Fruit fly (Drosophila melanogaster) whole organism, embryonic: ENCODE measurements around the gene CG15282.

Source experiments
- Aef1 ChIP-seq: fragments of 200-800 bp; sonication (Bioruptor generic); IDR thresholded peaks from 3 replicates; pipeline ENCODE4 v1.3.6; 2022; ENCODE audit warnings: missing biosample characterization, missing genetic modification characterization
- Atf3 ChIP-seq: fragments of 200-800 bp; sonication (Bioruptor generic); optimal IDR thresholded peaks from 3 replicates; lab custom pipeline; 2016; ENCODE audit warnings: missing biosample characterization, missing genetic modification characterization
- Bgb ChIP-seq: fragments of 200-800 bp; sonication (Bioruptor generic); IDR thresholded peaks from 2 replicates; pipeline ENCODE4 v1.3.6; 2022; ENCODE audit warnings: missing biosample characterization, missing genetic modification characterization; ENCODE audit not compliant: partially characterized antibody
- CG10321 ChIP-seq: fragments of 200-800 bp; sonication (Bioruptor generic); IDR thresholded peaks from 2 replicates; pipeline ENCODE4 v1.3.6; 2022; ENCODE audit warnings: missing biosample characterization, missing genetic modification characterization
- CG12219 ChIP-seq: fragments of 200-800 bp; sonication (Bioruptor generic); optimal IDR thresholded peaks from 3 replicates; lab custom pipeline; 2018; ENCODE audit warnings: missing biosample characterization, mild to moderate bottlenecking, missing genetic modification characterization
- CG15269 ChIP-seq: fragments of 200-800 bp; sonication (Bioruptor generic); optimal IDR thresholded peaks from 2 replicates; lab custom pipeline; 2018; ENCODE audit warnings: missing biosample characterization, mild to moderate bottlenecking, missing genetic modification characterization, moderate library complexity
- CG2712 ChIP-seq: fragments of 200-800 bp; optimal IDR thresholded peaks from 3 replicates; lab custom pipeline; 2019; ENCODE audit warnings: missing biosample characterization, mild to moderate bottlenecking, missing genetic modification characterization, moderate library complexity
- CG3065 ChIP-seq: fragments of 200-800 bp; sonication (Bioruptor generic); optimal IDR thresholded peaks from 2 replicates; lab custom pipeline; 2016; ENCODE audit warnings: missing biosample characterization, missing genetic modification characterization
- CG33557 ChIP-seq: fragments of 200-800 bp; sonication (Bioruptor generic); optimal IDR thresholded peaks from 2 replicates; lab custom pipeline; 2019; ENCODE audit warnings: missing biosample characterization, mild to moderate bottlenecking, missing genetic modification characterization, moderate library complexity
- CG4360 ChIP-seq: fragments of 200-800 bp; sonication (Bioruptor generic); IDR thresholded peaks from 2 replicates; pipeline ENCODE4 v1.3.6; 2022; ENCODE audit warnings: missing biosample characterization, missing genetic modification characterization
- CG6254 ChIP-seq: fragments of 200-800 bp; sonication (Bioruptor generic); optimal IDR thresholded peaks from 3 replicates; lab custom pipeline; 2017; ENCODE audit warnings: mild to moderate bottlenecking, missing biosample characterization, missing genetic modification reagents, missing genetic modification characterization
- CG6791 ChIP-seq: fragments of 200-800 bp; sonication (Bioruptor generic); IDR thresholded peaks from 3 replicates; pipeline ENCODE4 v1.3.6; 2022; ENCODE audit warnings: missing biosample characterization, missing genetic modification characterization; ENCODE audit not compliant: partially characterized antibody
- CG8290 ChIP-seq, 3 experiments: fragments of 200-800 bp; sonication (Bioruptor generic); optimal IDR thresholded peaks; 2 replicates each; lab custom pipeline; 2016 to 2019; ENCODE audit warnings: missing biosample characterization in 3 of 3, missing genetic modification characterization in 3 of 3, mild to moderate bottlenecking in 2 of 3, moderate library complexity in 1 of 3
- CG8359 ChIP-seq: fragments of 200-800 bp; sonication (Bioruptor generic); optimal IDR thresholded peaks from 2 replicates; lab custom pipeline; 2017; ENCODE audit warnings: missing biosample characterization, mild to moderate bottlenecking, missing genetic modification characterization, borderline replicate concordance
- CG9215 ChIP-seq: fragments of 200-800 bp; sonication (Bioruptor generic); IDR thresholded peaks from 2 replicates; pipeline ENCODE4 v1.3.6; 2022; ENCODE audit warnings: missing biosample characterization, missing genetic modification characterization
- CG9817 ChIP-seq: fragments of 200-800 bp; sonication (Bioruptor generic); optimal IDR thresholded peaks from 2 replicates; lab custom pipeline; 2018; ENCODE audit warnings: missing biosample characterization, mild to moderate bottlenecking, missing genetic modification characterization, moderate library complexity
- D ChIP-seq, 2 experiments: fragments of 200-800 bp in 1 of 2; fragments of >200 bp in 1 of 2; sonication (Bioruptor generic) in 1 of 2; optimal IDR thresholded peaks; 2 replicates in 1 of 2; 3 replicates in 1 of 2; lab custom pipeline; 2017; ENCODE audit warnings: mild to moderate bottlenecking in 1 of 2, missing biosample characterization in 1 of 2, missing genetic modification characterization in 1 of 2, missing genetic modification reagents in 1 of 2
- Doc3 ChIP-seq: fragments of 200-800 bp; sonication (Bioruptor generic); IDR thresholded peaks from 3 replicates; pipeline ENCODE4 v1.3.6; 2022; ENCODE audit warnings: missing biosample characterization, missing genetic modification characterization; ENCODE audit not compliant: partially characterized antibody
- Elba2 ChIP-seq: fragments of 200-800 bp; sonication (Bioruptor generic); optimal IDR thresholded peaks from 3 replicates; lab custom pipeline; 2016; ENCODE audit warnings: missing biosample characterization, missing genetic modification characterization
- HLHmδ ChIP-seq: fragments of 200-800 bp; sonication (Bioruptor generic); optimal IDR thresholded peaks from 2 replicates; lab custom pipeline; 2018; ENCODE audit warnings: missing biosample characterization, mild to moderate bottlenecking, missing genetic modification characterization, moderate library complexity
- Lpt ChIP-seq: fragments of >200 bp; optimal IDR thresholded peaks from 2 replicates; lab custom pipeline; 2018; ENCODE audit warnings: missing biosample characterization, missing genetic modification characterization
- Meics ChIP-seq: fragments of 200-800 bp; sonication (Bioruptor generic); optimal IDR thresholded peaks from 2 replicates; lab custom pipeline; 2017; ENCODE audit warnings: missing biosample characterization, mild to moderate bottlenecking, missing genetic modification characterization
- Neu2 ChIP-seq: fragments of 200-800 bp; sonication (Bioruptor generic); optimal IDR thresholded peaks from 3 replicates; lab custom pipeline; 2016; ENCODE audit warnings: missing biosample characterization, missing genetic modification characterization, borderline replicate concordance
- Side ChIP-seq: fragments of 200-800 bp; sonication (Bioruptor generic); optimal IDR thresholded peaks from 2 replicates; lab custom pipeline; 2016; ENCODE audit warnings: missing biosample characterization, missing genetic modification characterization
- Six4 ChIP-seq: fragments of 200-800 bp; sonication (Bioruptor generic); optimal IDR thresholded peaks from 2 replicates; lab custom pipeline; 2016; ENCODE audit warnings: missing biosample characterization, missing genetic modification characterization
- Trl ChIP-seq, 3 experiments: fragments of >200 bp in 2 of 3; fragments of 200-800 bp in 1 of 3; sonication (Bioruptor generic) in 1 of 3; optimal IDR thresholded peaks; 2 replicates in 1 of 3; 3 replicates in 2 of 3; lab custom pipeline; 2016 to 2017; ENCODE audit warnings: missing biosample characterization in 1 of 3, missing genetic modification characterization in 1 of 3
- YL-1 ChIP-seq: fragments of 200-800 bp; sonication (Bioruptor generic); optimal IDR thresholded peaks from 3 replicates; lab custom pipeline; 2017; ENCODE audit warnings: missing biosample characterization, mild to moderate bottlenecking, missing genetic modification characterization
- cato ChIP-seq: fragments of 200-800 bp; sonication (Bioruptor generic); optimal IDR thresholded peaks from 2 replicates; lab custom pipeline; 2016; ENCODE audit warnings: missing biosample characterization, missing genetic modification characterization, borderline replicate concordance
- crc ChIP-seq: fragments of 200-800 bp; sonication (Bioruptor generic); optimal IDR thresholded peaks from 2 replicates; lab custom pipeline; 2016; ENCODE audit warnings: missing biosample characterization, missing genetic modification characterization
- disco-r ChIP-seq: fragments of 200-800 bp; sonication (Bioruptor generic); optimal IDR thresholded peaks from 2 replicates; lab custom pipeline; 2016; ENCODE audit warnings: missing biosample characterization, missing genetic modification characterization
- ems ChIP-seq: fragments of 200-800 bp; sonication (Bioruptor generic); optimal IDR thresholded peaks from 3 replicates; lab custom pipeline; 2016; ENCODE audit warnings: missing biosample characterization, missing genetic modification characterization
- eve ChIP-seq, 2 experiments: fragments of >200 bp; optimal IDR thresholded peaks; 2 replicates each; lab custom pipeline; 2017; ENCODE audit warnings: missing biosample characterization in 2 of 2, missing genetic modification characterization in 2 of 2
- fd64A ChIP-seq: fragments of 200-800 bp; sonication (Bioruptor generic); optimal IDR thresholded peaks from 3 replicates; lab custom pipeline; 2018; ENCODE audit warnings: missing biosample characterization, mild to moderate bottlenecking, missing genetic modification characterization
- fu2 ChIP-seq: fragments of 200-800 bp; sonication (Bioruptor generic); optimal IDR thresholded peaks from 2 replicates; lab custom pipeline; 2016; ENCODE audit warnings: missing biosample characterization, missing genetic modification characterization
- kni ChIP-seq: fragments of 200-800 bp; sonication (Bioruptor generic); optimal IDR thresholded peaks from 3 replicates; lab custom pipeline; 2017; ENCODE audit warnings: mild to moderate bottlenecking, missing biosample characterization, missing genetic modification reagents, missing genetic modification characterization
- maf-S ChIP-seq: fragments of 200-800 bp; sonication (Bioruptor generic); optimal IDR thresholded peaks from 2 replicates; lab custom pipeline; 2016; ENCODE audit warnings: missing biosample characterization, missing genetic modification characterization
- org-1 ChIP-seq: fragments of 200-800 bp; sonication (Bioruptor generic); optimal IDR thresholded peaks from 2 replicates; lab custom pipeline; 2017; ENCODE audit warnings: missing biosample characterization, missing genetic modification characterization
- prd ChIP-seq, 3 experiments: fragments of >200 bp in 2 of 3; fragments of 200-800 bp in 1 of 3; sonication (Bioruptor generic) in 1 of 3; optimal IDR thresholded peaks in 2 of 3; IDR thresholded peaks in 1 of 3; 2 replicates in 2 of 3; 3 replicates in 1 of 3; pipeline versions ENCODE4 v1.3.6 to Lab custom; 2017 to 2022; ENCODE audit warnings: missing biosample characterization in 1 of 3, missing genetic modification characterization in 1 of 3
- pum ChIP-seq: fragments of 200-800 bp; sonication (Bioruptor generic); optimal IDR thresholded peaks from 2 replicates; lab custom pipeline; 2016; ENCODE audit warnings: missing biosample characterization, missing genetic modification characterization
- schlank ChIP-seq: fragments of 200-800 bp; sonication (Bioruptor generic); optimal IDR thresholded peaks from 2 replicates; lab custom pipeline; 2018; ENCODE audit warnings: missing biosample characterization, mild to moderate bottlenecking, missing genetic modification characterization
- shn ChIP-seq: fragments of 200-800 bp; sonication (Bioruptor generic); optimal IDR thresholded peaks from 3 replicates; lab custom pipeline; 2016; ENCODE audit warnings: missing biosample characterization, missing genetic modification characterization
- slbo ChIP-seq: fragments of 200-800 bp; sonication (Bioruptor generic); IDR thresholded peaks from 2 replicates; pipeline ENCODE4 v1.3.6; 2022; ENCODE audit warnings: missing biosample characterization, missing genetic modification characterization
- sob ChIP-seq: fragments of 200-800 bp; sonication (Bioruptor generic); IDR thresholded peaks from 2 replicates; pipeline ENCODE4 v1.3.6; 2022; ENCODE audit warnings: missing biosample characterization, missing genetic modification characterization
- ssp ChIP-seq: fragments of 200-800 bp; sonication (Bioruptor generic); IDR thresholded peaks from 2 replicates; pipeline ENCODE4 v1.3.6; 2022; ENCODE audit warnings: missing biosample characterization, missing genetic modification characterization
- tin ChIP-seq: fragments of 200-800 bp; sonication (Bioruptor generic); optimal IDR thresholded peaks from 3 replicates; lab custom pipeline; 2016; ENCODE audit warnings: missing biosample characterization, missing genetic modification characterization
- tll ChIP-seq, 2 experiments: fragments of 200-800 bp in 1 of 2; fragments of >200 bp in 1 of 2; sonication (Bioruptor generic) in 1 of 2; optimal IDR thresholded peaks; 2 replicates each; lab custom pipeline; 2017 to 2019; ENCODE audit warnings: missing biosample characterization in 2 of 2, missing genetic modification characterization in 2 of 2, mild to moderate bottlenecking in 1 of 2, moderate library complexity in 1 of 2

Gene CG15282

DNA sequence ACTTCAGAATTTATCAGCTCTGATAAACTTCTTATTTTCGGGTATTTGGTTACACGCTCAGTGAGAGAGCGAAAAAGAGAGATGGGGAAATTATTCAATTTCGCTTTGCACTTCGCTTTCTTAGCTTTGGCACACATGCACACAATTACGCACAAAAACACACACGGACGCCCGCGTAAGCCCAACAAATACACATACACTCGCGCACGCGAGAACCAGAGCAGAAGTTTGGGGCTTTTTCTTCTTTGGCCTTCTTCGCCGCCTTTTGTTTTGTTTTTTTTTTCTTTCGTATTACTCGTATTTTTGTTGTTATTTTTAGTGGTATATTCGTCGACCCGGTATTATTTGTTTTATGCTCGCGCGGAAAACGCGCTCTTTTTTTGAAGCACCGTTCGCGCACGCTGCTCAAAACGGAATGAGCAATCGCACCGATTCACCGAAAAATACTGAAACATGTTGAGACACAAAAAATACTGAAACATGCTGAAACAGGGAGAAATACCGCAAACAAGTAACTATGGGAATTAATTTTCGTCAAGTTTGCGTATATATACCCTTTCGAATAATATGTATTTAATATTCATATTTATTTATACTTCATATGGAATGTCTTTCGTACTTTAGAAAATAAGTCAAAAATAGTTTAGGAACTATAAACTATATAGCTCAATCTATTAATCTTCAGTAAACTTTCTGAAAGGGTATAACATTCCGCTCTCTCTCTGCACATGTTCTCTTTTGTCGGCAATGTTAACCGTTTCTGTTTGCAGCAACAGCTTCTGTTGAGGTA lies 23.2 kb upstream of the CG15282 start, which contains the start of gene osp (continued):
- peak; percentile 99 for TF ChIP-seq CG15269
- peak; percentile 67 to 73 for TF ChIP-seq Trl (optimal IDR thresholded peaks at IDR 0.05; lab: Kevin White, UChicago)
- TF ChIP-seq Trl (GFP tag; optimal IDR thresholded peaks at IDR 0.05; lab: Kevin White, UChicago) = no peak
- peak; percentile 99 for TF ChIP-seq sob (GFP tag; lab: Robert Waterston, UW)
- TF ChIP-seq tll (GFP tag; optimal IDR thresholded peaks at IDR 0.05; lab: Kevin White, UChicago) = peak in 1 of 2 experiments; percentile 81
- TF ChIP-seq CG9215 (GFP tag; lab: Robert Waterston, UW) = peak; percentile 95
- peak; percentile 86 for TF ChIP-seq CG10321 (GFP tag; lab: Robert Waterston, UW)
- peak; percentile 8 for TF ChIP-seq HLHmδ (GFP tag; lab: Kevin White, UChicago)
- no peak for TF ChIP-seq D (optimal IDR thresholded peaks at IDR 0.05; lab: Kevin White, UChicago)
- TF ChIP-seq D (GFP tag; optimal IDR thresholded peaks at IDR 0.05; lab: Kevin White, UChicago) = peak; percentile 96
- TF ChIP-seq Elba2 (GFP tag; lab: Kevin White, UChicago) = no peak
- TF ChIP-seq Atf3 (GFP tag; lab: Kevin White, UChicago) = peak; percentile 64
- TF ChIP-seq tin (GFP tag; lab: Kevin White, UChicago) = peak; percentile 97
- TF ChIP-seq ssp (GFP tag; lab: Robert Waterston, UW) = peak; percentile 93
- TF ChIP-seq kni (GFP tag; lab: Kevin White, UChicago) = peak; percentile 40
- peak; percentile 95 for TF ChIP-seq cato (GFP tag; lab: Kevin White, UChicago)
- TF ChIP-seq Bgb = peak; percentile 75; the same call in 1 of the 2 replicates
- TF ChIP-seq CG8359 (GFP tag; lab: Kevin White, UChicago) = peak; percentile 88
- no peak for TF ChIP-seq Doc3 (GFP tag; lab: Robert Waterston, UW)
- peak; percentile 97 for TF ChIP-seq org-1 (GFP tag; lab: Kevin White, UChicago)
- TF ChIP-seq crc (GFP tag; lab: Kevin White, UChicago) = peak; percentile 27
- TF ChIP-seq fd64A (GFP tag; lab: Kevin White, UChicago) = peak; percentile 93
- peak in 1 of 2 experiments; percentile 95 for TF ChIP-seq eve (GFP tag; optimal IDR thresholded peaks at IDR 0.05; lab: Kevin White, UChicago)
- peak; percentile 99 for TF ChIP-seq slbo (GFP tag; lab: Robert Waterston, UW)
- peak; percentile 77 for TF ChIP-seq maf-S (GFP tag; lab: Kevin White, UChicago)
- peak; percentile 59 for TF ChIP-seq shn (GFP tag; lab: Kevin White, UChicago)
- peak; percentile 100 for TF ChIP-seq CG2712 (tag; lab: Kevin White, UChicago)
- peak; percentile 97 for TF ChIP-seq CG12219 (GFP tag; lab: Kevin White, UChicago)
- no peak for TF ChIP-seq Lpt (GFP tag; lab: Kevin White, UChicago)
- peak; percentile 96 for TF ChIP-seq Six4
- no peak; the same call in 2 of the 3 replicates for TF ChIP-seq CG6791 (GFP tag; lab: Robert Waterston, UW)
- TF ChIP-seq CG6254 (GFP tag; lab: Kevin White, UChicago) = peak; percentile 93
- TF ChIP-seq Neu2 (GFP tag; lab: Kevin White, UChicago) = no peak
- peak; percentile 97 for TF ChIP-seq CG9817 (tag; lab: Kevin White, UChicago)
- TF ChIP-seq schlank (tag; lab: Kevin White, UChicago) = peak; percentile 94
- TF ChIP-seq CG33557 (GFP tag; lab: Kevin White, UChicago) = peak; percentile 97
- TF ChIP-seq disco-r (GFP tag; lab: Kevin White, UChicago) = peak; percentile 60
- TF ChIP-seq CG8290 (GFP tag; optimal IDR thresholded peaks at IDR 0.05; lab: Kevin White, UChicago) = peak; percentile 87
- TF ChIP-seq CG8290 (tag; optimal IDR thresholded peaks at IDR 0.05; lab: Kevin White, UChicago) = peak; percentile 76 to 89
- TF ChIP-seq CG4360 (GFP tag; lab: Robert Waterston, UW) = peak; percentile 81
- peak; percentile 90 for TF ChIP-seq CG3065 (GFP tag; lab: Kevin White, UChicago)
- peak; percentile 98 for TF ChIP-seq Meics (GFP tag; lab: Kevin White, UChicago)
- peak; percentile 83 for TF ChIP-seq ems (GFP tag; lab: Kevin White, UChicago)
- TF ChIP-seq YL-1 (GFP tag; lab: Kevin White, UChicago) = peak; percentile 79
- TF ChIP-seq pum (GFP tag; lab: Kevin White, UChicago) = peak; percentile 84
- peak; percentile 98 for TF ChIP-seq Aef1 (GFP tag; lab: Robert Waterston, UW)
- peak; percentile 41 for TF ChIP-seq fu2 (GFP tag; lab: Kevin White, UChicago)
- no peak for TF ChIP-seq prd (optimal IDR thresholded peaks at IDR 0.05; lab: Kevin White, UChicago)
- TF ChIP-seq prd (GFP tag; IDR thresholded peaks at IDR 0.05; lab: Robert Waterston, UW) = peak; percentile 98
- peak; percentile 39 for TF ChIP-seq Side (GFP tag; lab: Kevin White, UChicago)
